Worm (Caenorhabditis elegans) whole organism, L4 larva: Measurements from ENCODE around the gene C17C3.3.

ENCODE experiments used
- D1046.2 ChIP-seq: fragments of 200-800 bp; sonication (Bioruptor generic); IDR thresholded peaks from 2 replicates; pipeline ENCODE4 v1.3.6; 2022; ENCODE audit warnings: missing genetic modification characterization, missing compliant biosample characterization
- F10B5.3 ChIP-seq: sonication (generic microtip); optimal IDR thresholded peaks from 2 replicates; lab custom pipeline; 2016; ENCODE audit warnings: mild to moderate bottlenecking, missing genetic modification characterization, missing compliant biosample characterization
- F37D6.2 ChIP-seq: sonication (generic microtip); optimal IDR thresholded peaks from 2 replicates; lab custom pipeline; 2016; ENCODE audit warnings: mild to moderate bottlenecking, missing genetic modification characterization, missing compliant biosample characterization
- T20F7.1 ChIP-seq: fragments of 200-800 bp; sonication (Bioruptor generic); optimal IDR thresholded peaks from 2 replicates; lab custom pipeline; 2018; ENCODE audit warnings: mild to moderate bottlenecking, missing genetic modification characterization, missing compliant biosample characterization
- Y105C5A.15 ChIP-seq: fragments of 200-800 bp; sonication (Bioruptor generic); IDR thresholded peaks from 2 replicates; pipeline ENCODE4 v1.3.6; 2022; ENCODE audit warnings: missing genetic modification characterization, missing compliant biosample characterization
- ZK337.2 ChIP-seq: fragments of 200-800 bp; sonication (Bioruptor generic); IDR thresholded peaks from 2 replicates; pipeline ENCODE4 v1.3.6; 2022; ENCODE audit warnings: missing genetic modification reagents, missing genetic modification characterization, missing compliant biosample characterization
- aly-2 ChIP-seq: sonication (generic microtip); optimal IDR thresholded peaks from 2 replicates; lab custom pipeline; 2018; ENCODE audit warnings: missing biosample characterization, missing genetic modification characterization
- arid-1 ChIP-seq: fragments of 200-800 bp; sonication (Bioruptor generic); conservative IDR thresholded peaks from 2 replicates; pipeline ENCODE4 v1.3.6; 2022; ENCODE audit warnings: missing genetic modification reagents, missing genetic modification characterization, missing compliant biosample characterization
- ceh-28 ChIP-seq: fragments of 150-350 bp; optimal IDR thresholded peaks from 2 replicates; lab custom pipeline; 2014; ENCODE audit warnings: missing biosample characterization, missing genetic modification reagents, missing genetic modification characterization
- ceh-44 ChIP-seq: fragments of 200-800 bp; sonication (Bioruptor generic); IDR thresholded peaks from 2 replicates; pipeline ENCODE4 v1.3.6; 2022; ENCODE audit warnings: missing genetic modification reagents, missing genetic modification characterization, missing compliant biosample characterization
- ceh-82 ChIP-seq: sonication (generic microtip); optimal IDR thresholded peaks from 2 replicates; lab custom pipeline; 2017; ENCODE audit warnings: missing biosample characterization, missing genetic modification characterization
- daf-12 ChIP-seq: fragments of 150-350 bp; optimal IDR thresholded peaks from 2 replicates; lab custom pipeline; 2014; ENCODE audit warnings: missing biosample characterization, missing genetic modification reagents, missing genetic modification characterization
- daf-16 ChIP-seq, 3 experiments: sonication (generic microtip); optimal IDR thresholded peaks; 2 replicates each; lab custom pipeline; 2016 to 2017; ENCODE audit warnings: missing genetic modification characterization in 3 of 3, missing genetic modification reagents in 3 of 3, mild to moderate bottlenecking in 2 of 3, missing compliant biosample characterization in 2 of 3, missing biosample characterization in 1 of 3, moderate library complexity in 1 of 3
- daf-19 ChIP-seq: fragments of 200-800 bp; sonication (Bioruptor generic); conservative IDR thresholded peaks from 2 replicates; pipeline ENCODE4 v1.3.6; 2022; ENCODE audit warnings: missing genetic modification characterization, missing compliant biosample characterization
- dve-1 ChIP-seq: sonication (generic microtip); optimal IDR thresholded peaks from 2 replicates; lab custom pipeline; 2017; ENCODE audit warnings: antibody characterized with exemption, mild to moderate bottlenecking, missing genetic modification characterization, missing compliant biosample characterization; ENCODE audit not compliant: insufficient read depth
- fos-1 ChIP-seq: fragments of 150-350 bp; optimal IDR thresholded peaks from 2 replicates; lab custom pipeline; 2014; ENCODE audit warnings: missing biosample characterization, missing genetic modification characterization
- gei-8 ChIP-seq: fragments of 200-800 bp; sonication (Bioruptor generic); optimal IDR thresholded peaks from 2 replicates; lab custom pipeline; 2018; ENCODE audit warnings: mild to moderate bottlenecking, missing genetic modification characterization, missing compliant biosample characterization
- hlh-11 ChIP-seq: fragments of 200-800 bp; sonication (Bioruptor generic); optimal IDR thresholded peaks from 2 replicates; lab custom pipeline; 2018; ENCODE audit warnings: mild to moderate bottlenecking, missing genetic modification characterization, missing compliant biosample characterization
- hlh-30 ChIP-seq: sonication (generic microtip); optimal IDR thresholded peaks from 2 replicates; lab custom pipeline; 2017; ENCODE audit warnings: antibody characterized with exemption, mild to moderate bottlenecking, missing genetic modification characterization, missing compliant biosample characterization; ENCODE audit not compliant: insufficient read depth
- jun-1 ChIP-seq: fragments of 150-350 bp; optimal IDR thresholded peaks from 2 replicates; lab custom pipeline; 2014; ENCODE audit warnings: missing biosample characterization, missing genetic modification reagents, missing genetic modification characterization
- lim-7 ChIP-seq: fragments of 200-800 bp; sonication (Bioruptor generic); IDR thresholded peaks from 2 replicates; pipeline ENCODE4 v1.3.6; 2022; ENCODE audit warnings: missing genetic modification characterization, missing compliant biosample characterization
- lin-15B ChIP-seq: fragments of 150-350 bp; sonication (generic microtip); optimal IDR thresholded peaks from 3 replicates; lab custom pipeline; 2014; ENCODE audit warnings: missing biosample characterization, missing genetic modification characterization
- lin-38 ChIP-seq: fragments of 200-800 bp; sonication (Bioruptor generic); IDR thresholded peaks from 2 replicates; pipeline ENCODE4 v1.3.6; 2022; ENCODE audit warnings: missing genetic modification reagents, missing genetic modification characterization, missing compliant biosample characterization
- lin-39 ChIP-seq: fragments of 150-350 bp; optimal IDR thresholded peaks from 2 replicates; lab custom pipeline; 2014; ENCODE audit warnings: missing biosample characterization, missing genetic modification reagents, missing genetic modification characterization
- lsy-2 ChIP-seq, 2 experiments: fragments of 150-350 bp in 1 of 2; sonication (generic microtip) in 1 of 2; optimal IDR thresholded peaks; 2 replicates each; lab custom pipeline; 2014 to 2017; ENCODE audit warnings: missing biosample characterization in 2 of 2, missing genetic modification characterization in 2 of 2
- mdl-1 ChIP-seq, 2 experiments: fragments of 150-350 bp in 1 of 2; sonication (generic microtip) in 1 of 2; optimal IDR thresholded peaks; 2 replicates each; lab custom pipeline; 2014 to 2017; ENCODE audit warnings: missing biosample characterization in 2 of 2, missing genetic modification characterization in 2 of 2
- mdt-29 ChIP-seq: fragments of 200-800 bp; sonication (Bioruptor generic); IDR thresholded peaks from 2 replicates; pipeline ENCODE4 v1.3.6; 2022; ENCODE audit warnings: missing genetic modification reagents, missing genetic modification characterization, missing compliant biosample characterization
- mep-1 ChIP-seq: fragments of 150-350 bp; sonication (generic microtip); optimal IDR thresholded peaks from 3 replicates; lab custom pipeline; 2014; ENCODE audit warnings: missing biosample characterization, missing genetic modification characterization
- mes-2 ChIP-seq: sonication (generic microtip); optimal IDR thresholded peaks from 2 replicates; lab custom pipeline; 2016; ENCODE audit warnings: missing genotype, mild to moderate bottlenecking, missing genetic modification characterization, missing compliant biosample characterization; ENCODE audit not compliant: poor library complexity, severe bottlenecking
- mxl-2 ChIP-seq: fragments of 200-800 bp; sonication (Bioruptor generic); conservative IDR thresholded peaks from 2 replicates; pipeline ENCODE4 v1.3.6; 2022; ENCODE audit warnings: missing genetic modification reagents, missing genetic modification characterization, missing compliant biosample characterization
- mxl-3 ChIP-seq: fragments of 200-800 bp; sonication (Bioruptor generic); optimal IDR thresholded peaks from 2 replicates; lab custom pipeline; 2018; ENCODE audit warnings: mild to moderate bottlenecking, missing genetic modification characterization, missing compliant biosample characterization
- nhr-28 ChIP-seq: fragments of 150-350 bp; optimal IDR thresholded peaks from 2 replicates; lab custom pipeline; 2014; ENCODE audit warnings: missing biosample characterization, missing genetic modification characterization
- nhr-41 ChIP-seq: fragments of 200-800 bp; sonication (Bioruptor generic); IDR thresholded peaks from 2 replicates; pipeline ENCODE4 v1.3.6; 2022; ENCODE audit warnings: missing genetic modification reagents, missing genetic modification characterization, missing compliant biosample characterization
- nhr-48 ChIP-seq: sonication (generic microtip); optimal IDR thresholded peaks from 2 replicates; lab custom pipeline; 2016; ENCODE audit warnings: mild to moderate bottlenecking, missing genetic modification characterization, missing compliant biosample characterization
- nhr-77 ChIP-seq: fragments of 150-350 bp; optimal IDR thresholded peaks from 2 replicates; lab custom pipeline; 2014; ENCODE audit warnings: missing biosample characterization, missing genetic modification characterization
- pha-4 ChIP-seq, 2 experiments: fragments of 150-350 bp in 1 of 2; fragments of 200-800 bp in 1 of 2; sonication (Bioruptor generic) in 1 of 2; IDR thresholded peaks in 1 of 2; optimal IDR thresholded peaks in 1 of 2; 2 replicates each; pipeline versions ENCODE4 v1.3.6 to Lab custom; 2014 to 2022; ENCODE audit warnings: missing genetic modification characterization in 2 of 2, missing genetic modification reagents in 2 of 2, missing biosample characterization in 1 of 2, missing compliant biosample characterization in 1 of 2
- rbr-2 ChIP-seq: sonication (generic microtip); optimal IDR thresholded peaks from 2 replicates; lab custom pipeline; 2016; ENCODE audit warnings: missing genotype, missing genetic modification characterization, missing compliant biosample characterization
- saeg-2 ChIP-seq: fragments of 200-800 bp; sonication (Bioruptor generic); IDR thresholded peaks from 2 replicates; pipeline ENCODE4 v1.3.6; 2022; ENCODE audit warnings: missing genetic modification reagents, missing genetic modification characterization, missing compliant biosample characterization
- set-16 ChIP-seq: fragments of 200-800 bp; sonication (Bioruptor generic); IDR thresholded peaks from 2 replicates; pipeline ENCODE4 v1.3.6; 2022; ENCODE audit warnings: missing genetic modification reagents, missing genetic modification characterization, missing compliant biosample characterization
- snpc-4 ChIP-seq: fragments of 150-350 bp; optimal IDR thresholded peaks from 2 replicates; lab custom pipeline; 2014; ENCODE audit warnings: missing biosample characterization, missing genetic modification characterization
- spr-1 ChIP-seq: sonication (generic microtip); optimal IDR thresholded peaks from 2 replicates; lab custom pipeline; 2016; ENCODE audit warnings: mild to moderate bottlenecking, missing genetic modification characterization, missing compliant biosample characterization
- tag-97 ChIP-seq: fragments of 200-800 bp; sonication (Bioruptor generic); IDR thresholded peaks from 2 replicates; pipeline ENCODE4 v1.3.6; 2022; ENCODE audit warnings: missing genetic modification characterization, missing compliant biosample characterization
- unc-130 ChIP-seq: sonication (generic microtip); optimal IDR thresholded peaks from 2 replicates; lab custom pipeline; 2016; ENCODE audit warnings: missing genetic modification reagents, missing genetic modification characterization, missing compliant biosample characterization
- unc-62 ChIP-seq, 3 experiments: fragments of 150-350 bp in 1 of 3; sonication (generic microtip); optimal IDR thresholded peaks in 2 of 3; peaks in 1 of 3; 1 replicate in 1 of 3; 2 replicates in 2 of 3; lab custom pipeline; 2014 to 2017; ENCODE audit warnings: missing biosample characterization in 3 of 3, missing genetic modification characterization in 3 of 3, missing genetic modification reagents in 3 of 3, missing genotype in 1 of 3
- zfp-3 ChIP-seq: fragments of 200-800 bp; sonication (Bioruptor generic); conservative IDR thresholded peaks from 2 replicates; pipeline ENCODE4 v1.3.6; 2022; ENCODE audit warnings: missing genetic modification reagents, missing genetic modification characterization, missing compliant biosample characterization
- zip-2 ChIP-seq: fragments of 150-350 bp; optimal IDR thresholded peaks from 2 replicates; lab custom pipeline; 2014; ENCODE audit warnings: missing biosample characterization, missing genetic modification characterization
- ztf-11 ChIP-seq: fragments of 150-350 bp; optimal IDR thresholded peaks from 2 replicates; lab custom pipeline; 2014; ENCODE audit warnings: missing biosample characterization, missing genetic modification characterization

Gene C17C3.3

DNA sequence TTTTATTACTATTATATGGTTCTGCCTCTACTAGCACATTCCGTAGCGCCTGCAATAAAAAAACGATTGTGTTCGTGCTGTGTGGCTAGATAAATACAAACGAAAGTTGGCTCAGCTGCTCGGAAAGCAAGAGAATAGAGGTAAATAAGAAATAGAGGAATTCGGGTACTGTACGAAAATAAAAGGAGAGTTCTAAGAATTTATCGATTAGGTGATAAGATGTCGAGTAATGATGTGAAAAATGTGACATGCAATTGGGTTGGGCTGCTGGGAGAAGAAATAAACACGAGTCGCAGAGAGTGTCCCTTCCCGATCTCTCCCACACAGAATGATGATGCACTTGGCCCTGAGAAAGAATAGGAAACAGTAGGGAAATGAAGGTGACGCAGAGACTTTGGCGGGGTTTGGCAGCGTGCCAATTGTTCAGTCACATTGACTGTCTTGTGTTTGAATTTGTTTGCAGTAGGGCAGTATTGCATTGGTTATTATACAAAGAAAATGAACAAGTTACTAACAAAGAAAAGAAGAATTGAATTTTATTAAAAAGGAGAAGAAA lies 31.9 kb downstream of the C17C3.3 start, which contains the start of gene cdc-14 (continued):
- TF ChIP-seq lin-39 (tag; lab: Kevin White, UChicago) (no peak), F10B5.3 (tag; lab: Kevin White, UChicago) (no peak), ZK337.2 (no peak), unc-62 (GFP tag; optimal IDR thresholded peaks at IDR 0.05 in 1 of 2; lab: Kevin White, UChicago) (peak in 1 of 2 experiments; percentile 87), unc-62 (tag; optimal IDR thresholded peaks at IDR 0.05; lab: Kevin White, UChicago) (no peak), saeg-2 (GFP tag; lab: Robert Waterston, UW) (no peak), hlh-11 (tag; lab: Kevin White, UChicago) (peak; percentile 85), tag-97 (GFP tag; lab: Robert Waterston, UW) (no peak), zip-2 (tag; lab: Kevin White, UChicago) (no peak), daf-12 (no peak), jun-1 (tag; lab: Kevin White, UChicago) (no peak), daf-19 (no peak), ztf-11 (tag; lab: Kevin White, UChicago) (no peak), daf-16 (GFP tag; optimal IDR thresholded peaks at IDR 0.05; lab: Kevin White, UChicago) (peak in 1 of 2 experiments; percentile 12), daf-16 (tag; optimal IDR thresholded peaks at IDR 0.05; lab: Kevin White, UChicago) (peak; percentile 56), nhr-48 (tag; lab: Kevin White, UChicago) (no peak), ceh-28 (tag; lab: Kevin White, UChicago) (no peak), nhr-77 (peak; percentile 63), nhr-41 (no peak), mxl-3 (GFP tag; lab: Kevin White, UChicago) (peak; percentile 81), aly-2 (tag; lab: Kevin White, UChicago) (no peak), D1046.2 (GFP tag; lab: Robert Waterston, UW) (no peak), fos-1 (no peak), zfp-3 (GFP tag; lab: Robert Waterston, UW) (no peak), pha-4 (GFP tag; IDR thresholded peaks at IDR 0.05; lab: Robert Waterston, UW) (no peak), pha-4 (tag; optimal IDR thresholded peaks at IDR 0.05; lab: Kevin White, UChicago) (peak; percentile 13), ceh-44 (no peak), spr-1 (tag; lab: Kevin White, UChicago) (no peak), gei-8 (GFP tag; lab: Kevin White, UChicago) (no peak), mdl-1 (tag; optimal IDR thresholded peaks at IDR 0.05; lab: Kevin White, UChicago) (peak in 1 of 2 experiments; percentile 72), F37D6.2 (tag; lab: Kevin White, UChicago) (no peak)

ce11 chrII:5594210-5594764 lies 32.8 kb downstream of the C17C3.3 start, which contains the start of gene ttc-4:
Gene ttc-4, plus strand, starts transcription at chrII:5594714.
- TF ChIP-seq hlh-30 (tag; lab: Kevin White, UChicago) (peak; percentile 43), dve-1 (tag; lab: Kevin White, UChicago) (peak; percentile 54), ceh-82 (tag; lab: Kevin White, UChicago) (no peak), unc-62 (GFP tag; optimal IDR thresholded peaks at IDR 0.05 in 1 of 2; lab: Kevin White, UChicago) (peak in 1 of 2 experiments; percentile 21), unc-62 (tag; optimal IDR thresholded peaks at IDR 0.05; lab: Kevin White, UChicago) (no peak), Y105C5A.15 (GFP tag; lab: Robert Waterston, UW) (no peak), unc-130 (GFP tag; lab: Kevin White, UChicago) (peak; percentile 64), zip-2 (tag; lab: Kevin White, UChicago) (no peak), lsy-2 (tag; optimal IDR thresholded peaks at IDR 0.05; lab: Kevin White, UChicago) (peak in 1 of 2 experiments; percentile 64), mxl-2 (GFP tag; lab: Robert Waterston, UW) (no peak), mdl-1 (tag; optimal IDR thresholded peaks at IDR 0.05; lab: Kevin White, UChicago) (peak in 1 of 2 experiments; percentile 0), lim-7 (no peak), set-16 (GFP tag; lab: Robert Waterston, UW) (no peak), snpc-4 (tag; lab: Kevin White, UChicago) (no peak), rbr-2 (tag; lab: Kevin White, UChicago) (peak; percentile 18), mep-1 (tag; lab: Kevin White, UChicago) (peak; percentile 25), T20F7.1 (GFP tag; lab: Kevin White, UChicago) (peak; percentile 25), mdt-29 (no peak), gei-8 (GFP tag; lab: Kevin White, UChicago) (no peak), arid-1 (GFP tag; lab: Robert Waterston, UW) (no peak), lin-15B (tag; lab: Kevin White, UChicago) (no peak), lin-38 (GFP tag; lab: Robert Waterston, UW) (peak; percentile 91), nhr-77 (peak; percentile 62), nhr-28 (peak; percentile 39), mes-2 (tag; lab: Kevin White, UChicago) (peak; percentile 77)
